Worm (Caenorhabditis elegans): ENCODE results near the gene nog-1.
A peak's percentile ranks its signal among the peaks of the same experiment; 100 is the strongest.

The nog-1 gene

ce11 chrIV:443622-444021 lies 49.9 kb downstream of the nog-1 start, which contains the start of gene mrpl-55 (continued):
- TF ChIP-seq rpc-1 (optimal IDR thresholded peaks at IDR 0.05) = no peak
- TF ChIP-seq rpc-1 (tag; optimal IDR thresholded peaks at IDR 0.05) = no peak
- TF ChIP-seq Y53F4B.3 (GFP tag; IDR thresholded peaks at IDR 0.05) = no peak
- 0 out of 2 replicates have a peak, but pooled peaks have one; percentile 9 for TF ChIP-seq B0019.2 (GFP tag; conservative IDR thresholded peaks at IDR 0.05)
- no peak for TF ChIP-seq ceh-79 (tag; optimal IDR thresholded peaks at IDR 0.05)
- TF ChIP-seq tlf-1 (GFP tag; optimal IDR thresholded peaks at IDR 0.05) = peak; percentile 27
- TF ChIP-seq sdz-38 (tag; optimal IDR thresholded peaks at IDR 0.05) = no peak
- TF ChIP-seq akir-1 (GFP tag; optimal IDR thresholded peaks at IDR 0.05) = no peak
- TF ChIP-seq ztf-22 (GFP tag; optimal IDR thresholded peaks at IDR 0.05) = no peak
- peak; percentile 79 for TF ChIP-seq lin-40 (tag; optimal IDR thresholded peaks at IDR 0.05)
- peak; percentile 73 for TF ChIP-seq D2030.7 (GFP tag; IDR thresholded peaks at IDR 0.05)
- no peak for TF ChIP-seq rcor-1 (GFP tag; IDR thresholded peaks at IDR 0.05)
- TF ChIP-seq nfya-2 (GFP tag; IDR thresholded peaks at IDR 0.05) = no peak
- no peak for TF ChIP-seq rec-8 (tag; optimal IDR thresholded peaks at IDR 0.05)
- TF ChIP-seq atf-7 (tag; optimal IDR thresholded peaks at IDR 0.05) = no peak
- no peak for TF ChIP-seq Y56A3A.18 (GFP tag; IDR thresholded peaks at IDR 0.05)
- TF ChIP-seq snpc-3.4 (tag; optimal IDR thresholded peaks at IDR 0.05) = peak; percentile 41
- no peak for TF ChIP-seq repo-1 (tag; optimal IDR thresholded peaks at IDR 0.05)
- no peak for TF ChIP-seq attf-6 (GFP tag; IDR thresholded peaks at IDR 0.05)
- TF ChIP-seq pbrm-1 (GFP tag; IDR thresholded peaks at IDR 0.05) = peak; percentile 47; the same call in 1 of the 2 replicates
- TF ChIP-seq lsl-1 (GFP tag; optimal IDR thresholded peaks at IDR 0.05) = peak; percentile 25
- TF ChIP-seq snpc-4 (GFP tag; optimal IDR thresholded peaks at IDR 0.05) = peak; percentile 13
- peak; percentile 24 to 65 (median 56) for TF ChIP-seq snpc-4 (tag; optimal IDR thresholded peaks at IDR 0.05)
- peak; percentile 73 for TF ChIP-seq hmg-1.2 (GFP tag; IDR thresholded peaks at IDR 0.05)
- TF ChIP-seq B0035.1 (tag; optimal IDR thresholded peaks at IDR 0.05) = no peak
- TF ChIP-seq ztf-6 (GFP tag; IDR thresholded peaks at IDR 0.05) = 0 out of 2 replicates have a peak, but pooled peaks have one; percentile 11
- TF ChIP-seq sptf-2 (GFP tag; optimal IDR thresholded peaks at IDR 0.05) = no peak
- peak; percentile 20 for TF ChIP-seq F22D6.2 (tag; optimal IDR thresholded peaks at IDR 0.05)
- 0 out of 2 replicates have a peak, but pooled peaks have one; percentile 8 for TF ChIP-seq aptf-2 (GFP tag; conservative IDR thresholded peaks at IDR 0.05)
- TF ChIP-seq him-1 (tag; optimal IDR thresholded peaks at IDR 0.05) = peak; percentile 41
- no peak for TF ChIP-seq T07F8.4 (tag; optimal IDR thresholded peaks at IDR 0.05)
- TF ChIP-seq madf-10 (tag; optimal IDR thresholded peaks at IDR 0.05) = peak; percentile 21
- TF ChIP-seq cebp-1 (GFP tag; IDR thresholded peaks at IDR 0.05) = no peak
- TF ChIP-seq cebp-1 (tag; optimal IDR thresholded peaks at IDR 0.05) = peak; percentile 59
- no peak for TF ChIP-seq Y79H2A.3 (GFP tag; conservative IDR thresholded peaks at IDR 0.05)
- TF ChIP-seq ceh-27 (GFP tag; optimal IDR thresholded peaks at IDR 0.05) = peak; percentile 52
- no peak for TF ChIP-seq egl-18 (GFP tag; IDR thresholded peaks at IDR 0.05)
- TF ChIP-seq F37B4.10 (GFP tag; IDR thresholded peaks at IDR 0.05) = no peak
- 0 out of 2 replicates have a peak, but pooled peaks have one; percentile 27 for TF ChIP-seq madf-6 (GFP tag; IDR thresholded peaks at IDR 0.05)
- TF ChIP-seq K11D2.4 (GFP tag; IDR thresholded peaks at IDR 0.05) = peak; percentile 13; the same call in 1 of the 2 replicates
- TF ChIP-seq ceh-100 (GFP tag; IDR thresholded peaks at IDR 0.05) = peak; percentile 65
- no peak for TF ChIP-seq dpff-1 (tag; optimal IDR thresholded peaks at IDR 0.05)
- TF ChIP-seq zim-3 (tag; optimal IDR thresholded peaks at IDR 0.05) = no peak
- no peak for TF ChIP-seq pha-4 (tag; optimal IDR thresholded peaks at IDR 0.05)
- TF ChIP-seq unc-130 (GFP tag; optimal IDR thresholded peaks at IDR 0.05) = peak; percentile 18
- no peak for TF ChIP-seq nfya-1 (tag; optimal IDR thresholded peaks at IDR 0.05; ENCODE audit: borderline replicate concordance, insufficient read depth)
- TF ChIP-seq mel-28 (tag; optimal IDR thresholded peaks at IDR 0.05; ENCODE audit: borderline replicate concordance) = no peak
- no peak for TF ChIP-seq F57A8.1 (GFP tag; optimal IDR thresholded peaks at IDR 0.05)
- TF ChIP-seq ekl-4 (GFP tag; IDR thresholded peaks at IDR 0.05) = no peak

All from whole organism, young adult.